Fruit fly (Drosophila melanogaster) whole organism, embryonic: Measurements from ENCODE around the gene CG6254.

Experiments
- Adf1 ChIP-seq: fragments of 200-800 bp; sonication (Bioruptor generic); IDR thresholded peaks from 2 replicates; pipeline ENCODE4 v1.3.6; 2022; ENCODE audit warnings: missing biosample characterization, missing genetic modification characterization
- B-H2 ChIP-seq: fragments of 200-800 bp; sonication (Bioruptor generic); optimal IDR thresholded peaks from 2 replicates; lab custom pipeline; 2018; ENCODE audit warnings: missing biosample characterization, mild to moderate bottlenecking, missing genetic modification characterization
- CG10366 ChIP-seq: fragments of 200-800 bp; sonication (Bioruptor generic); IDR thresholded peaks from 2 replicates; pipeline ENCODE4 v1.3.6; 2022; ENCODE audit warnings: missing biosample characterization, missing genetic modification characterization
- CG10462 ChIP-seq: fragments of 200-800 bp; sonication (Bioruptor generic); optimal IDR thresholded peaks from 2 replicates; lab custom pipeline; 2016; ENCODE audit warnings: missing biosample characterization, missing genetic modification characterization
- CG12155 ChIP-seq: fragments of 200-800 bp; sonication (Bioruptor generic); optimal IDR thresholded peaks from 3 replicates; lab custom pipeline; 2016; ENCODE audit warnings: missing biosample characterization, missing genetic modification characterization
- CG13287 ChIP-seq: fragments of 200-800 bp; sonication (Bioruptor generic); IDR thresholded peaks from 2 replicates; pipeline ENCODE4 v1.3.6; 2022; ENCODE audit warnings: missing biosample characterization, missing genetic modification characterization; ENCODE audit not compliant: partially characterized antibody
- CG14014 ChIP-seq: fragments of 200-800 bp; sonication (Bioruptor generic); IDR thresholded peaks from 2 replicates; pipeline ENCODE4 v1.3.6; 2022; ENCODE audit warnings: missing biosample characterization, missing genetic modification characterization
- CG1529 ChIP-seq: fragments of 200-800 bp; sonication (Bioruptor generic); optimal IDR thresholded peaks from 3 replicates; lab custom pipeline; 2018; ENCODE audit warnings: missing biosample characterization, missing genetic modification characterization
- CG17385 ChIP-seq: fragments of 200-800 bp; sonication (Bioruptor generic); optimal IDR thresholded peaks from 3 replicates; lab custom pipeline; 2018; ENCODE audit warnings: missing biosample characterization, mild to moderate bottlenecking, missing genetic modification characterization
- CG18262 ChIP-seq: fragments of 200-800 bp; optimal IDR thresholded peaks from 3 replicates; lab custom pipeline; 2019; ENCODE audit warnings: missing biosample characterization, mild to moderate bottlenecking, missing genetic modification characterization, moderate library complexity
- CG18599 ChIP-seq: fragments of 200-800 bp; sonication (Bioruptor generic); optimal IDR thresholded peaks from 3 replicates; lab custom pipeline; 2017; ENCODE audit warnings: missing biosample characterization, missing genetic modification characterization, mild to moderate bottlenecking, moderate library complexity, missing genetic modification reagents
- CG2199 ChIP-seq: fragments of 200-800 bp; sonication (Bioruptor generic); IDR thresholded peaks from 3 replicates; pipeline ENCODE4 v1.3.6; 2022; ENCODE audit warnings: missing biosample characterization, missing genetic modification characterization
- CG2202 ChIP-seq: fragments of 200-800 bp; sonication (Bioruptor generic); optimal IDR thresholded peaks from 2 replicates; lab custom pipeline; 2018; ENCODE audit warnings: missing biosample characterization, mild to moderate bottlenecking, missing genetic modification characterization
- CG2875 ChIP-seq: fragments of 200-800 bp; sonication (Bioruptor generic); optimal IDR thresholded peaks from 2 replicates; lab custom pipeline; 2017; ENCODE audit warnings: missing biosample characterization, mild to moderate bottlenecking, missing genetic modification characterization, missing genetic modification reagents
- CG30020 ChIP-seq: fragments of 200-800 bp; optimal IDR thresholded peaks from 2 replicates; lab custom pipeline; 2019; ENCODE audit warnings: missing biosample characterization, mild to moderate bottlenecking, missing genetic modification characterization, moderate library complexity
- CG31441 ChIP-seq: fragments of 200-800 bp; sonication (Bioruptor generic); IDR thresholded peaks from 2 replicates; pipeline ENCODE4 v1.3.6; 2022; ENCODE audit warnings: missing biosample characterization, missing genetic modification characterization
- CG3163 ChIP-seq: fragments of 200-800 bp; sonication (Bioruptor generic); optimal IDR thresholded peaks from 3 replicates; lab custom pipeline; 2016; ENCODE audit warnings: missing biosample characterization, missing genetic modification characterization
- CG6813 ChIP-seq: fragments of 200-800 bp; sonication (Bioruptor generic); optimal IDR thresholded peaks from 2 replicates; lab custom pipeline; 2017; ENCODE audit warnings: missing biosample characterization, missing genetic modification characterization, mild to moderate bottlenecking, moderate library complexity, missing genetic modification reagents
- CG7928 ChIP-seq: fragments of 200-800 bp; sonication (Bioruptor generic); optimal IDR thresholded peaks from 2 replicates; lab custom pipeline; 2017; ENCODE audit warnings: missing biosample characterization, mild to moderate bottlenecking, missing genetic modification characterization
- CG8281 ChIP-seq: fragments of 200-800 bp; sonication (Bioruptor generic); optimal IDR thresholded peaks from 2 replicates; lab custom pipeline; 2018; ENCODE audit warnings: missing biosample characterization, mild to moderate bottlenecking, missing genetic modification characterization, moderate library complexity
- D19A ChIP-seq: fragments of 200-800 bp; optimal IDR thresholded peaks from 3 replicates; lab custom pipeline; 2019; ENCODE audit warnings: missing biosample characterization, mild to moderate bottlenecking, missing genetic modification characterization, moderate library complexity
- Dbx ChIP-seq: fragments of 200-800 bp; sonication (Bioruptor generic); IDR thresholded peaks from 3 replicates; pipeline ENCODE4 v1.3.6; 2022; ENCODE audit warnings: missing biosample characterization, missing genetic modification characterization
- Myb ChIP-seq: fragments of 200-800 bp; sonication (Bioruptor generic); optimal IDR thresholded peaks from 2 replicates; lab custom pipeline; 2016; ENCODE audit warnings: missing biosample characterization, missing genetic modification characterization
- Side ChIP-seq: fragments of 200-800 bp; sonication (Bioruptor generic); optimal IDR thresholded peaks from 2 replicates; lab custom pipeline; 2016; ENCODE audit warnings: missing biosample characterization, missing genetic modification characterization
- Trl ChIP-seq, 3 experiments: fragments of >200 bp in 2 of 3; fragments of 200-800 bp in 1 of 3; sonication (Bioruptor generic) in 1 of 3; optimal IDR thresholded peaks; 2 replicates in 1 of 3; 3 replicates in 2 of 3; lab custom pipeline; 2016 to 2017; ENCODE audit warnings: missing biosample characterization in 1 of 3, missing genetic modification characterization in 1 of 3
- Xrp1 ChIP-seq: fragments of 200-800 bp; sonication (Bioruptor generic); IDR thresholded peaks from 2 replicates; pipeline ENCODE4 v1.3.6; 2022; ENCODE audit warnings: missing biosample characterization, missing genetic modification characterization
- al ChIP-seq: fragments of 200-800 bp; sonication (Bioruptor generic); IDR thresholded peaks from 2 replicates; pipeline ENCODE4 v1.3.6; 2022; ENCODE audit warnings: missing biosample characterization, missing genetic modification characterization
- bowl ChIP-seq: fragments of 200-800 bp; sonication (Bioruptor generic); IDR thresholded peaks from 2 replicates; pipeline ENCODE4 v1.3.6; 2022; ENCODE audit warnings: missing biosample characterization, missing genetic modification characterization
- dmrt11E ChIP-seq: fragments of 200-800 bp; sonication (Bioruptor generic); optimal IDR thresholded peaks from 3 replicates; lab custom pipeline; 2018; ENCODE audit warnings: missing biosample characterization, mild to moderate bottlenecking, missing genetic modification characterization, moderate library complexity
- dysf ChIP-seq: fragments of 200-800 bp; sonication (Bioruptor generic); IDR thresholded peaks from 3 replicates; pipeline ENCODE4 v1.3.6; 2022; ENCODE audit warnings: missing biosample characterization, missing genetic modification characterization
- gcm ChIP-seq: fragments of 200-800 bp; sonication (Bioruptor generic); optimal IDR thresholded peaks from 2 replicates; lab custom pipeline; 2019; ENCODE audit warnings: missing biosample characterization, mild to moderate bottlenecking, missing genetic modification characterization, moderate library complexity
- kah ChIP-seq: fragments of 200-800 bp; sonication (Bioruptor generic); optimal IDR thresholded peaks from 2 replicates; lab custom pipeline; 2018; ENCODE audit warnings: missing biosample characterization, mild to moderate bottlenecking, missing genetic modification characterization
- knrl ChIP-seq: fragments of 200-800 bp; sonication (Bioruptor generic); IDR thresholded peaks from 3 replicates; pipeline ENCODE4 v1.3.6; 2022; ENCODE audit warnings: missing biosample characterization, missing genetic modification characterization; ENCODE audit not compliant: partially characterized antibody
- nom ChIP-seq: fragments of 200-800 bp; sonication (Bioruptor generic); optimal IDR thresholded peaks from 2 replicates; lab custom pipeline; 2017; ENCODE audit warnings: missing biosample characterization, missing genetic modification characterization, mild to moderate bottlenecking, moderate library complexity, missing genetic modification reagents
- pfk ChIP-seq: fragments of 200-800 bp; sonication (Bioruptor generic); optimal IDR thresholded peaks from 2 replicates; lab custom pipeline; 2018; ENCODE audit warnings: missing biosample characterization, mild to moderate bottlenecking, missing genetic modification characterization, moderate library complexity
- sc ChIP-seq, 3 experiments: fragments of >200 bp in 2 of 3; fragments of 200-800 bp in 1 of 3; sonication (Bioruptor generic) in 1 of 3; optimal IDR thresholded peaks; 2 replicates in 2 of 3; 3 replicates in 1 of 3; lab custom pipeline; 2017; ENCODE audit warnings: mild to moderate bottlenecking in 1 of 3, missing biosample characterization in 1 of 3, missing genetic modification characterization in 1 of 3, missing genetic modification reagents in 1 of 3
- schlank ChIP-seq: fragments of 200-800 bp; sonication (Bioruptor generic); optimal IDR thresholded peaks from 2 replicates; lab custom pipeline; 2018; ENCODE audit warnings: missing biosample characterization, mild to moderate bottlenecking, missing genetic modification characterization
- sens-2 ChIP-seq: fragments of 200-800 bp; sonication (Bioruptor generic); IDR thresholded peaks from 2 replicates; pipeline ENCODE4 v1.3.6; 2022; ENCODE audit warnings: missing biosample characterization, missing genetic modification characterization
- slou ChIP-seq: fragments of 200-800 bp; sonication (Bioruptor generic); optimal IDR thresholded peaks from 3 replicates; lab custom pipeline; 2016; ENCODE audit warnings: missing biosample characterization, missing genetic modification characterization
- slp2 ChIP-seq: fragments of 200-800 bp; sonication (Bioruptor generic); optimal IDR thresholded peaks from 2 replicates; lab custom pipeline; 2016; ENCODE audit warnings: missing biosample characterization, missing genetic modification characterization
- sna ChIP-seq: fragments of 200-800 bp; sonication (Bioruptor generic); IDR thresholded peaks from 2 replicates; pipeline ENCODE4 v1.3.6; 2022; ENCODE audit warnings: missing biosample characterization, missing genetic modification characterization; ENCODE audit not compliant: partially characterized antibody
- sqz ChIP-seq: fragments of 200-800 bp; sonication (Bioruptor generic); optimal IDR thresholded peaks from 3 replicates; lab custom pipeline; 2018; ENCODE audit warnings: missing biosample characterization, mild to moderate bottlenecking, missing genetic modification characterization
- trh ChIP-seq: fragments of 200-800 bp; sonication (Bioruptor generic); optimal IDR thresholded peaks from 2 replicates; lab custom pipeline; 2016; ENCODE audit warnings: missing biosample characterization, missing genetic modification characterization
- ttk ChIP-seq: fragments of 200-800 bp; sonication (Bioruptor generic); IDR thresholded peaks from 2 replicates; pipeline ENCODE4 v2.1.2; 2022; ENCODE audit warnings: missing biosample characterization, missing genetic modification characterization
- tup ChIP-seq: fragments of 200-800 bp; sonication (Bioruptor generic); optimal IDR thresholded peaks from 2 replicates; lab custom pipeline; 2016; ENCODE audit warnings: missing biosample characterization, mild to moderate bottlenecking, missing genetic modification characterization, moderate library complexity
- unc-4 ChIP-seq: fragments of 200-800 bp; sonication (Bioruptor generic); IDR thresholded peaks from 2 replicates; pipeline ENCODE4 v1.3.6; 2022; ENCODE audit warnings: missing biosample characterization, missing genetic modification characterization; ENCODE audit not compliant: partially characterized antibody
- vvl ChIP-seq: fragments of 200-800 bp; sonication (Bioruptor generic); IDR thresholded peaks from 2 replicates; pipeline ENCODE4 v1.3.6; 2022; ENCODE audit warnings: missing biosample characterization, missing genetic modification characterization

CG6254 gene

dm6 chr3R:10109938-10110337 lies 51.2 kb downstream of the CG6254 start, which contains the start of gene Fmr1 (continued):
- TF ChIP-seq unc-4 (GFP tag; lab: Robert Waterston, UW) (no peak), ttk (no peak), Side (GFP tag; lab: Kevin White, UChicago) (peak; percentile 27), CG12155 (peak; percentile 46), pfk (no peak), dmrt11E (peak; percentile 35), sc (optimal IDR thresholded peaks at IDR 0.05; lab: Kevin White, UChicago) (no peak), sc (GFP tag; optimal IDR thresholded peaks at IDR 0.05; lab: Kevin White, UChicago) (no peak), Adf1 (GFP tag; lab: Robert Waterston, UW) (no peak), CG10366 (GFP tag; lab: Robert Waterston, UW) (no peak), tup (no peak), sens-2 (GFP tag; lab: Robert Waterston, UW) (0 out of 2 replicates have a peak, but pooled peaks have one; percentile 22), CG3163 (GFP tag; lab: Kevin White, UChicago) (peak; percentile 41), D19A (no peak), bowl (no peak), trh (GFP tag; lab: Kevin White, UChicago) (no peak), CG7928 (GFP tag; lab: Kevin White, UChicago) (peak; percentile 18), CG18599 (GFP tag; lab: Kevin White, UChicago) (no peak), al (GFP tag; lab: Robert Waterston, UW) (peak; percentile 40), CG8281 (tag; lab: Kevin White, UChicago) (no peak), schlank (tag; lab: Kevin White, UChicago) (peak; percentile 12), CG18262 (tag; lab: Kevin White, UChicago) (peak; percentile 17), CG10462 (GFP tag; lab: Kevin White, UChicago) (peak; percentile 1), B-H2 (GFP tag; lab: Kevin White, UChicago) (peak; percentile 19)

dm6 chr3R:10109212-10109880 lies 51.8 kb downstream of the CG6254 start:
- TF ChIP-seq Dbx (peak; percentile 54; the same call in 2 of the 3 replicates), dysf (GFP tag; lab: Robert Waterston, UW) (0 out of 3 replicates have a peak, but pooled peaks have one; percentile 14), gcm (GFP tag; lab: Kevin White, UChicago) (peak; percentile 32), sqz (GFP tag; lab: Kevin White, UChicago) (peak; percentile 78), CG2202 (tag; lab: Kevin White, UChicago) (no peak), CG2875 (GFP tag; lab: Kevin White, UChicago) (no peak), bowl (no peak), vvl (GFP tag; lab: Robert Waterston, UW) (peak; percentile 84), CG1529 (no peak), CG30020 (tag; lab: Kevin White, UChicago) (no peak), Myb (GFP tag; lab: Kevin White, UChicago) (no peak), sna (GFP tag; lab: Robert Waterston, UW) (peak; percentile 33; the same call in 1 of the 2 replicates), unc-4 (GFP tag; lab: Robert Waterston, UW) (peak; percentile 45; the same call in 1 of the 2 replicates), CG17385 (GFP tag; lab: Kevin White, UChicago) (peak; percentile 98), CG14014 (GFP tag; lab: Robert Waterston, UW) (0 out of 2 replicates have a peak, but pooled peaks have one; percentile 20), Xrp1 (0 out of 2 replicates have a peak, but pooled peaks have one; percentile 30), CG6813 (no peak), CG13287 (GFP tag; lab: Robert Waterston, UW) (peak; percentile 60), kah (GFP tag; lab: Kevin White, UChicago) (peak; percentile 45), CG2199 (GFP tag; lab: Robert Waterston, UW) (no peak), Trl (optimal IDR thresholded peaks at IDR 0.05; lab: Kevin White, UChicago) (peak; percentile 97 to 98), Trl (GFP tag; optimal IDR thresholded peaks at IDR 0.05; lab: Kevin White, UChicago) (peak; percentile 2), slou (GFP tag; lab: Kevin White, UChicago) (no peak), slp2 (GFP tag; lab: Kevin White, UChicago) (no peak), nom (GFP tag; lab: Kevin White, UChicago) (peak; percentile 57), knrl (GFP tag; lab: Robert Waterston, UW) (no peak), CG31441 (peak; percentile 23; the same call in 1 of the 2 replicates)
